Worm (Caenorhabditis elegans): ENCODE data around the gene C32C4.16.

The C32C4.16 gene

ce11 chrV:10647043-10647611 is at the start of gene C32C4.16, which contains the start of gene C32C4.3:
C32C4.16 (plus strand) TSS chrV:10647561.
C32C4.3 (minus strand) TSS chrV:10647143.
- TF ChIP-seq hmg-11 (tag; optimal IDR thresholded peaks at IDR 0.05): no peak
- no peak for TF ChIP-seq nhr-67 (tag; optimal IDR thresholded peaks at IDR 0.05)
- TF ChIP-seq mml-1 (tag; optimal IDR thresholded peaks at IDR 0.05): no peak
- TF ChIP-seq nhr-12 (tag; optimal IDR thresholded peaks at IDR 0.05): no peak
- TF ChIP-seq nhr-23 (tag; optimal IDR thresholded peaks at IDR 0.05): no peak
- TF ChIP-seq nhr-25 (tag; optimal IDR thresholded peaks at IDR 0.05): no peak
- no peak for TF ChIP-seq lsy-12 (tag; optimal IDR thresholded peaks at IDR 0.05)
- TF ChIP-seq lin-39 (tag; optimal IDR thresholded peaks at IDR 0.05): no peak
- no peak for TF ChIP-seq fos-1 (tag; optimal IDR thresholded peaks at IDR 0.05)
- no peak for TF ChIP-seq elt-3 (tag; optimal IDR thresholded peaks at IDR 0.05)
- TF ChIP-seq ceh-82 (tag; optimal IDR thresholded peaks at IDR 0.05): no peak
- no peak for TF ChIP-seq unc-39 (tag; optimal IDR thresholded peaks at IDR 0.05)
- no peak for TF ChIP-seq nhr-237 (tag; optimal IDR thresholded peaks at IDR 0.05)
- TF ChIP-seq unc-62 (GFP tag; optimal IDR thresholded peaks at IDR 0.05): no peak
- no peak for TF ChIP-seq daf-12 (tag; optimal IDR thresholded peaks at IDR 0.05)
- no peak for TF ChIP-seq egl-27 (tag; optimal IDR thresholded peaks at IDR 0.05)
- TF ChIP-seq lin-15B (tag; optimal IDR thresholded peaks at IDR 0.05): no peak
- TF ChIP-seq ZK546.5 (tag; optimal IDR thresholded peaks at IDR 0.05): no peak

DNA sequence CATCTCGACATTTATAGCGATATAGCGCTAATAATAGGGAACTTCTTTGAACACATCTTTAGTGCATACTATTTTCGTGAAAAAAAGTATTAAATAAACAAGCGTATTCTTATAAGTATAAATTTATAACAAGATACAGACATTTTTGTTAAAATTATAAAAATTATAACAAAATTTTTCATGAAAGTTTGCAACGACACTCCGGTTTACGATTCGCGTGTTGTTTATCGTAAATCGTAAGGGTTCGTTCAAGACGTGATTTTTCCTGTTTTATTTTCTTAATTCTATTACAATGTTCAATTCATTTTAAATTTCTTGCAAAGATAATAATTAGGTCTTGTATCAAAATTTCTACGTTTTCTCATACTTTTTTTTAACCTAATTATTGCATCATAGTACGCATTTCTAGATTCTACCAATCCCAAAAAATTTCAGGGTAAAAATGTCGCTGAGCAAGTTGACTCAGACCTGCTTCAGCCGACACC is 48.6 kb upstream of the C32C4.16 start, which contains the start of gene scpl-4:
Gene scpl-4, plus strand, starts transcription at position 435 of the 485 bp plus-strand sequence.
- TF ChIP-seq ztf-4 (tag; optimal IDR thresholded peaks at IDR 0.05) (no peak), ZK546.5 (tag; optimal IDR thresholded peaks at IDR 0.05) (no peak), fos-1 (tag; optimal IDR thresholded peaks at IDR 0.05) (no peak), ceh-28 (tag; optimal IDR thresholded peaks at IDR 0.05) (no peak), nfya-1 (tag; optimal IDR thresholded peaks at IDR 0.05; ENCODE audit: insufficient read depth) (no peak), aly-2 (tag; optimal IDR thresholded peaks at IDR 0.05) (no peak), nhr-25 (tag; optimal IDR thresholded peaks at IDR 0.05) (no peak), ama-1 (optimal IDR thresholded peaks at IDR 0.05) (no peak), skn-1 (tag; optimal IDR thresholded peaks at IDR 0.05) (no peak), nhr-43 (tag; optimal IDR thresholded peaks at IDR 0.05; ENCODE audit: poor library complexity, severe bottlenecking) (no peak), elt-3 (tag; optimal IDR thresholded peaks at IDR 0.05) (no peak), ceh-82 (tag; optimal IDR thresholded peaks at IDR 0.05) (no peak)

- peak; percentile 57 for TF ChIP-seq nhr-23 (tag; optimal IDR thresholded peaks at IDR 0.05)
- peak; percentile 35 for TF ChIP-seq pha-4 (tag; optimal IDR thresholded peaks at IDR 0.05)
- TF ChIP-seq nhr-12 (tag; optimal IDR thresholded peaks at IDR 0.05): no peak
Measured at ce11 chrV:10602051-10602937, 45.1 kb upstream of the C32C4.16 start, which contains the start of gene H27A22.1. H27A22.1 (plus strand) TSS chrV:10602555.

ce11 chrV:10615496-10615895 is 31.9 kb upstream of the C32C4.16 start, which contains the start of gene H09F14.1:
H09F14.1 (minus strand) TSS chrV:10615596.
- TF ChIP-seq skn-1 (tag; optimal IDR thresholded peaks at IDR 0.05): no peak
- TF ChIP-seq sea-2 (GFP tag; optimal IDR thresholded peaks at IDR 0.05): no peak
- TF ChIP-seq lin-39 (tag; optimal IDR thresholded peaks at IDR 0.05): no peak
- TF ChIP-seq ZK546.5 (tag; optimal IDR thresholded peaks at IDR 0.05): no peak
- no peak for TF ChIP-seq nhr-43 (tag; optimal IDR thresholded peaks at IDR 0.05; ENCODE audit: poor library complexity, severe bottlenecking)
- TF ChIP-seq pha-4 (tag; optimal IDR thresholded peaks at IDR 0.05): no peak
- no peak for TF ChIP-seq eor-1 (tag; optimal IDR thresholded peaks at IDR 0.05)
- TF ChIP-seq fkh-10 (GFP tag; optimal IDR thresholded peaks at IDR 0.05): no peak
- no peak for TF ChIP-seq egl-27 (tag; optimal IDR thresholded peaks at IDR 0.05)
- no peak for TF ChIP-seq fkh-2 (tag; optimal IDR thresholded peaks at IDR 0.05)
- TF ChIP-seq ceh-9 (tag; optimal IDR thresholded peaks at IDR 0.05): no peak
- no peak for TF ChIP-seq elt-1 (tag; optimal IDR thresholded peaks at IDR 0.05)
- TF ChIP-seq mml-1 (tag; optimal IDR thresholded peaks at IDR 0.05): no peak
- no peak for TF ChIP-seq ceh-16 (tag; optimal IDR thresholded peaks at IDR 0.05)
- no peak for TF ChIP-seq fos-1 (tag; optimal IDR thresholded peaks at IDR 0.05)
- no peak for TF ChIP-seq nhr-11 (tag; optimal IDR thresholded peaks at IDR 0.05)
- no peak for TF ChIP-seq nhr-77 (tag; optimal IDR thresholded peaks at IDR 0.05)
- no peak for TF ChIP-seq zag-1 (tag; optimal IDR thresholded peaks at IDR 0.05)
- no peak for TF ChIP-seq pqm-1 (tag; optimal IDR thresholded peaks at IDR 0.05)

Measured in whole organism, L3 larva.